In the genomic region with DNA sequence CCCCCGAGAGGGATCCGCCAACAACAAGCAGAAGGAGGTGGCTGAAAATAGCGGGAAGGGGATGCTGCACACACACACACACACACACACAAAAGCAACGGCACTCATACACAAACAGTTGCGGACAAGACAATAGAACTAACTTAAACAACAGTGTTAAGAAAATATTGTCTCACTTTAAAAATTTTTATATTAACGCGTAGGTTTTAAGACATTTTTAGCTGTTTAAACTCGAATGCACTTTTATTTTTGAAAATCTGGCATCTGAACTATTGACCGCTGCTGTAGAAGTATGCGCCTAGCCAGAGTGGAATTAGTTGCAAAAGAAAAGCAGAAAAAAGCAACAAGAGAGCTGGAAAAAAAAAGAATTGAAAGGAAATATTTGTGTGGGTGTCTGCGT, we compare ENCODE assay signal across 1 fruit fly cellular context.
TF ChIP-seq lines count a peak whose summit lies in the region.

No protein-coding gene starts in this region.

TF ChIP-seq in whole organism, embryonic, 481 proteins besides CTCF, POLR2A, EP300 and RAD21 (continued from another document):
- no peak for TF ChIP-seq chinmo (GFP tag; IDR thresholded peaks at IDR 0.05; lab: Robert Waterston, UW; ENCODE audit: partially characterized antibody)
- peak; percentile 88 for TF ChIP-seq CG11695 (GFP tag; IDR thresholded peaks at IDR 0.05; lab: Robert Waterston, UW)
- no peak for TF ChIP-seq ac (GFP tag; optimal IDR thresholded peaks at IDR 0.05; lab: Kevin White, UChicago)
- TF ChIP-seq ind (GFP tag; optimal IDR thresholded peaks at IDR 0.05; lab: Kevin White, UChicago): peak; percentile 79
